Worm (Caenorhabditis elegans) whole organism, L2 larva: ENCODE data around the gene ZK892.6.

ENCODE experiments used
- C34F6.9 ChIP-seq: fragments of 150-350 bp; optimal IDR thresholded peaks from 2 replicates; lab custom pipeline; 2014; ENCODE audit warnings: missing biosample characterization, missing genetic modification characterization
- F13H6.1 ChIP-seq: sonication (generic microtip); optimal IDR thresholded peaks from 2 replicates; lab custom pipeline; 2016; ENCODE audit warnings: missing genetic modification characterization, missing compliant biosample characterization
- R02D3.7 ChIP-seq: fragments of 150-350 bp; optimal IDR thresholded peaks from 2 replicates; lab custom pipeline; 2014; ENCODE audit warnings: missing biosample characterization, missing genetic modification characterization
- Y55F3AM.14 ChIP-seq: fragments of 200-800 bp; sonication (Bioruptor generic); optimal IDR thresholded peaks from 2 replicates; lab custom pipeline; 2018; ENCODE audit warnings: mild to moderate bottlenecking, missing genetic modification characterization, missing compliant biosample characterization
- ZK546.5 ChIP-seq: sonication (generic microtip); optimal IDR thresholded peaks from 2 replicates; lab custom pipeline; 2017; ENCODE audit warnings: missing biosample characterization, missing genetic modification characterization
- alr-1 ChIP-seq: fragments of 150-350 bp; optimal IDR thresholded peaks from 2 replicates; lab custom pipeline; 2014; ENCODE audit warnings: missing biosample characterization, missing genetic modification characterization
- aly-2 ChIP-seq: fragments of 150-350 bp; optimal IDR thresholded peaks from 2 replicates; lab custom pipeline; 2014; ENCODE audit warnings: missing biosample characterization, missing genetic modification characterization
- ama-1 ChIP-seq: fragments of 150-350 bp; optimal IDR thresholded peaks from 2 replicates; lab custom pipeline; 2018; ENCODE audit warnings: inconsistent platforms
- blmp-1 ChIP-seq: sonication (generic microtip); optimal IDR thresholded peaks from 2 replicates; lab custom pipeline; 2017; ENCODE audit warnings: missing genetic modification characterization, mild to moderate bottlenecking, missing compliant biosample characterization, antibody characterized with exemption, moderate library complexity; ENCODE audit not compliant: insufficient read depth
- ceh-16 ChIP-seq: fragments of 150-350 bp; optimal IDR thresholded peaks from 2 replicates; lab custom pipeline; 2014; ENCODE audit warnings: missing biosample characterization, missing genetic modification characterization
- ceh-82 ChIP-seq: fragments of 150-350 bp; optimal IDR thresholded peaks from 2 replicates; lab custom pipeline; 2014; ENCODE audit warnings: missing biosample characterization, missing genetic modification characterization
- crh-2 ChIP-seq: sonication (generic microtip); optimal IDR thresholded peaks from 2 replicates; lab custom pipeline; 2017; ENCODE audit warnings: missing biosample characterization, missing genetic modification characterization
- dmd-4 ChIP-seq: sonication (generic microtip); optimal IDR thresholded peaks from 2 replicates; lab custom pipeline; 2017; ENCODE audit warnings: missing biosample characterization, missing genetic modification characterization
- egl-27 ChIP-seq: sonication (generic microtip); optimal IDR thresholded peaks from 3 replicates; lab custom pipeline; 2017; ENCODE audit warnings: missing biosample characterization, missing genetic modification reagents, missing genetic modification characterization
- elt-1 ChIP-seq: fragments of 150-350 bp; optimal IDR thresholded peaks from 2 replicates; lab custom pipeline; 2014; ENCODE audit warnings: missing biosample characterization, missing genetic modification characterization
- elt-3 ChIP-seq: sonication (generic microtip); optimal IDR thresholded peaks from 2 replicates; lab custom pipeline; 2017; ENCODE audit warnings: missing biosample characterization, missing genetic modification characterization
- fos-1 ChIP-seq: fragments of 150-350 bp; optimal IDR thresholded peaks from 2 replicates; lab custom pipeline; 2014; ENCODE audit warnings: missing biosample characterization, missing genetic modification characterization
- gmeb-1 ChIP-seq: fragments of 150-350 bp; optimal IDR thresholded peaks from 2 replicates; lab custom pipeline; 2014; ENCODE audit warnings: missing biosample characterization, missing genetic modification characterization
- lin-11 ChIP-seq: fragments of 150-350 bp; sonication (generic microtip); optimal IDR thresholded peaks from 2 replicates; lab custom pipeline; 2014; ENCODE audit warnings: missing biosample characterization, missing genetic modification characterization, inconsistent platforms, mixed read lengths
- lin-39 ChIP-seq: fragments of 150-350 bp; optimal IDR thresholded peaks from 2 replicates; lab custom pipeline; 2014; ENCODE audit warnings: missing biosample characterization, missing genetic modification reagents, missing genetic modification characterization
- lsy-2 ChIP-seq, 2 experiments: fragments of 150-350 bp in 1 of 2; sonication (generic microtip) in 1 of 2; optimal IDR thresholded peaks; 2 replicates each; lab custom pipeline; 2014 to 2017; ENCODE audit warnings: missing biosample characterization in 2 of 2, missing genetic modification characterization in 2 of 2
- mab-5 ChIP-seq: fragments of 150-350 bp; optimal IDR thresholded peaks from 2 replicates; lab custom pipeline; 2014; ENCODE audit warnings: missing biosample characterization, missing genetic modification characterization
- mbf-1 ChIP-seq: sonication (generic microtip); optimal IDR thresholded peaks from 2 replicates; lab custom pipeline; 2017; ENCODE audit warnings: missing biosample characterization, missing genetic modification characterization
- mdl-1 ChIP-seq, 2 experiments: fragments of 150-350 bp in 1 of 2; sonication (generic microtip) in 1 of 2; optimal IDR thresholded peaks; 2 replicates each; lab custom pipeline; 2017; ENCODE audit warnings: missing biosample characterization in 2 of 2, missing genetic modification characterization in 2 of 2
- nhr-10 ChIP-seq: sonication (generic microtip); optimal IDR thresholded peaks from 2 replicates; lab custom pipeline; 2017; ENCODE audit warnings: missing biosample characterization, missing genetic modification characterization
- nhr-11 ChIP-seq: fragments of 150-350 bp; optimal IDR thresholded peaks from 2 replicates; lab custom pipeline; 2014; ENCODE audit warnings: missing biosample characterization, missing genetic modification characterization
- nhr-12 ChIP-seq: fragments of 150-350 bp; optimal IDR thresholded peaks from 2 replicates; lab custom pipeline; 2014; ENCODE audit warnings: missing biosample characterization, missing genetic modification characterization
- nhr-129 ChIP-seq: fragments of 150-350 bp; optimal IDR thresholded peaks from 2 replicates; lab custom pipeline; 2014; ENCODE audit warnings: missing biosample characterization, missing genetic modification characterization
- nhr-21 ChIP-seq: fragments of 150-350 bp; optimal IDR thresholded peaks from 2 replicates; lab custom pipeline; 2014; ENCODE audit warnings: missing biosample characterization, missing genetic modification characterization
- nhr-23 ChIP-seq: fragments of 150-350 bp; optimal IDR thresholded peaks from 2 replicates; lab custom pipeline; 2014; ENCODE audit warnings: missing biosample characterization, missing genetic modification reagents, missing genetic modification characterization
- nhr-237 ChIP-seq: fragments of 150-350 bp; optimal IDR thresholded peaks from 2 replicates; lab custom pipeline; 2014; ENCODE audit warnings: missing biosample characterization, missing genetic modification characterization
- nhr-25 ChIP-seq: fragments of 150-350 bp; sonication (generic microtip); optimal IDR thresholded peaks from 3 replicates; lab custom pipeline; 2014; ENCODE audit warnings: missing biosample characterization, missing genetic modification characterization
- nhr-6 ChIP-seq: fragments of 150-350 bp; optimal IDR thresholded peaks from 2 replicates; lab custom pipeline; 2014; ENCODE audit warnings: missing biosample characterization, missing genetic modification characterization
- nhr-77 ChIP-seq: fragments of 150-350 bp; optimal IDR thresholded peaks from 2 replicates; lab custom pipeline; 2014; ENCODE audit warnings: missing biosample characterization, missing genetic modification characterization
- peb-1 ChIP-seq: fragments of 150-350 bp; optimal IDR thresholded peaks from 2 replicates; lab custom pipeline; 2014; ENCODE audit warnings: missing biosample characterization, missing genetic modification characterization
- sem-4 ChIP-seq: fragments of 150-350 bp; optimal IDR thresholded peaks from 2 replicates; lab custom pipeline; 2014; ENCODE audit warnings: missing biosample characterization, missing genetic modification reagents, missing genetic modification characterization
- skn-1 ChIP-seq: sonication (generic microtip); optimal IDR thresholded peaks from 2 replicates; lab custom pipeline; 2017; ENCODE audit warnings: missing biosample characterization, missing genetic modification characterization
- sma-3 ChIP-seq: sonication (generic microtip); optimal IDR thresholded peaks from 2 replicates; lab custom pipeline; 2016; ENCODE audit warnings: missing genetic modification reagents, missing genetic modification characterization, missing compliant biosample characterization
- sma-9 ChIP-seq, 2 experiments: fragments of 150-350 bp in 1 of 2; sonication (generic microtip) in 1 of 2; optimal IDR thresholded peaks; 2 replicates each; lab custom pipeline; 2014 to 2016; ENCODE audit warnings: missing genetic modification characterization in 2 of 2, mild to moderate bottlenecking in 1 of 2, missing biosample characterization in 1 of 2, missing compliant biosample characterization in 1 of 2, missing genetic modification reagents in 1 of 2, moderate library complexity in 1 of 2
- snpc-4 ChIP-seq: fragments of 150-350 bp; optimal IDR thresholded peaks from 2 replicates; lab custom pipeline; 2014; ENCODE audit warnings: missing biosample characterization, missing genetic modification characterization
- unc-39 ChIP-seq: fragments of 150-350 bp; optimal IDR thresholded peaks from 2 replicates; lab custom pipeline; 2014; ENCODE audit warnings: missing biosample characterization, missing genetic modification characterization
- unc-55 ChIP-seq: fragments of 150-350 bp; sonication (generic microtip); optimal IDR thresholded peaks from 3 replicates; lab custom pipeline; 2014; ENCODE audit warnings: missing biosample characterization, missing genetic modification reagents, missing genetic modification characterization
- unc-62 ChIP-seq: fragments of 150-350 bp; optimal IDR thresholded peaks from 2 replicates; lab custom pipeline; 2014; ENCODE audit warnings: missing biosample characterization, missing genetic modification reagents, missing genetic modification characterization
- zag-1 ChIP-seq: fragments of 150-350 bp; optimal IDR thresholded peaks from 2 replicates; lab custom pipeline; 2014; ENCODE audit warnings: missing biosample characterization, missing genetic modification characterization
- ztf-1 ChIP-seq: fragments of 200-800 bp; sonication (Bioruptor generic); conservative IDR thresholded peaks from 2 replicates; pipeline ENCODE4 v1.3.6; 2022; ENCODE audit warnings: missing genetic modification characterization, missing compliant biosample characterization
- ztf-11 ChIP-seq: sonication (generic microtip); optimal IDR thresholded peaks from 2 replicates; lab custom pipeline; 2017; ENCODE audit warnings: missing biosample characterization, missing genetic modification characterization
- ztf-4 ChIP-seq: fragments of 150-350 bp; optimal IDR thresholded peaks from 2 replicates; lab custom pipeline; 2014; ENCODE audit warnings: missing biosample characterization, missing genetic modification characterization

The ZK892.6 gene

DNA sequence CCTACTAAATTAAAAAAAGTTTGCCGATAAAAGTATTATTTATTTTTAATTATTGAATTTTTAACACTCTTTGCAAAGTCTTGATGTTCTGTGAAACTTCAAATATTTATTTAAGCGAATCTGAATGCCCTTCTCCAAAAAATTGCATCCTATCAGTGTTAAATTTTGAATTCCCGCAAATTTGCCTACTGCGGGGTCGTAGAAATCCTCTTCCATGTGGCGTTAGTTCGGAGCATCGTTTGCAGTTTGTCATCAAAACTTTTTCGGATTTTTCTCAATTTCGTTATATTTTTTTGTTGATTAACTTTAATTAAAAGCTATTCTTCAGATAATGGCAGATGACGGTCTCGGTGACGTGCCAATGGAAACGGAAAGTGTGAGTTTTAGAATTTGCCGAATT lies 39.5 kb downstream of the ZK892.6 start, which contains the start of gene ufd-3 (continued):
- peak; percentile 18 for TF ChIP-seq blmp-1
- peak; percentile 88 for TF ChIP-seq unc-55 (GFP tag; lab: Kevin White, UChicago)
- TF ChIP-seq C34F6.9 (tag; lab: Kevin White, UChicago) = peak; percentile 95
- TF ChIP-seq aly-2 (tag; lab: Kevin White, UChicago) = no peak
- TF ChIP-seq mdl-1 (tag; optimal IDR thresholded peaks at IDR 0.05; lab: Kevin White, UChicago) = peak in 1 of 2 experiments; percentile 6
- no peak for TF ChIP-seq nhr-23
- TF ChIP-seq nhr-11 (tag; lab: Kevin White, UChicago) = peak; percentile 16
- TF ChIP-seq peb-1 (tag; lab: Kevin White, UChicago) = no peak
- TF ChIP-seq crh-2 (tag; lab: Kevin White, UChicago) = peak; percentile 90
- peak; percentile 66 for TF ChIP-seq snpc-4
- TF ChIP-seq unc-39 (tag; lab: Kevin White, UChicago) = no peak
- TF ChIP-seq ztf-4 (tag; lab: Kevin White, UChicago) = peak; percentile 66
- no peak for TF ChIP-seq dmd-4 (tag; lab: Kevin White, UChicago)
- no peak for TF ChIP-seq lin-39 (tag; lab: Kevin White, UChicago)
- peak; percentile 82 for TF ChIP-seq nhr-6
- TF ChIP-seq nhr-77 (tag; lab: Kevin White, UChicago) = no peak
- TF ChIP-seq nhr-25 (tag; lab: Kevin White, UChicago) = peak; percentile 82
- peak; percentile 63 for TF ChIP-seq mab-5
- TF ChIP-seq alr-1 (tag; lab: Kevin White, UChicago) = no peak
- peak; percentile 56 for TF ChIP-seq skn-1 (tag; lab: Kevin White, UChicago)
- no peak for TF ChIP-seq nhr-10 (tag; lab: Kevin White, UChicago)
- TF ChIP-seq, all 48 proteins: peak for 27

- no peak for TF ChIP-seq nhr-237 (tag; lab: Kevin White, UChicago)
These were observed 41.0 kb downstream of the ZK892.6 start, which contains the start of the genes C05C10.7 and C05C10.5 for ce11 chrII:9938877-9939276. C05C10.7 (minus strand) TSS chrII:9938971. C05C10.5 (plus strand) TSS chrII:9939040.

DNA sequence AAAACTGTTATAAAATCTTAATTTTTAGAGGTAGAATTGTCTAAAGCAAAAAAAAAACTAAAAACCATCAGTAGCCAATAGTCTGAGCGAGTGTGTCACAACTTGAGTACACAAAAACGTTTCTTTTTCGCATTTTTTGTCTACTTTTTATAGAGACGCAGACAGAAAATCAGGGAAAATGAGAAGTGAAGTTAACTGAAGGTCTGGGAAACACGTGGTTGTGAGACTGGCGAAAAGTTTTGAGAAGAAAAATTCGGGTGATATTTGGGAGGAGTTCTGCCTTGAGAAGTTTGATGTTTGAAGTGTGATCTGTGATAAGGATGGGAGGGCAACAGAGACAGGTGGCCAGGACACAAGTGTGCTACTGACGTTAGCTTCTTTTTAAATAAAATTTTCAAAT lies 42.3 kb downstream of the ZK892.6 start:
- no peak for TF ChIP-seq lin-11
- TF ChIP-seq nhr-237 (tag; lab: Kevin White, UChicago) = no peak
- no peak for TF ChIP-seq peb-1 (tag; lab: Kevin White, UChicago)
- TF ChIP-seq alr-1 (tag; lab: Kevin White, UChicago) = no peak
- TF ChIP-seq C34F6.9 (tag; lab: Kevin White, UChicago) = peak; percentile 92
- TF ChIP-seq fos-1 = peak; percentile 88
- TF ChIP-seq egl-27 = peak; percentile 34
- peak; percentile 89 for TF ChIP-seq nhr-25 (tag; lab: Kevin White, UChicago)
- TF ChIP-seq skn-1 (tag; lab: Kevin White, UChicago) = no peak
- TF ChIP-seq ztf-11 = no peak
- peak; percentile 62 for TF ChIP-seq ama-1 (lab: Kevin White, UChicago)
- no peak for TF ChIP-seq ceh-16 (tag; lab: Kevin White, UChicago)
- no peak for TF ChIP-seq ceh-82 (tag; lab: Kevin White, UChicago)
- TF ChIP-seq nhr-11 (tag; lab: Kevin White, UChicago) = no peak
- TF ChIP-seq nhr-6 = peak; percentile 44
- no peak for TF ChIP-seq nhr-23
- peak; percentile 28 for TF ChIP-seq snpc-4
- TF ChIP-seq R02D3.7 (tag; lab: Kevin White, UChicago) = no peak
- no peak for TF ChIP-seq nhr-77 (tag; lab: Kevin White, UChicago)
- TF ChIP-seq nhr-129 = peak; percentile 94
- no peak for TF ChIP-seq ZK546.5 (tag; lab: Kevin White, UChicago)
- no peak for TF ChIP-seq unc-39 (tag; lab: Kevin White, UChicago)
- TF ChIP-seq zag-1 (tag; lab: Kevin White, UChicago) = no peak
- peak; percentile 90 for TF ChIP-seq nhr-21
- TF ChIP-seq unc-55 (GFP tag; lab: Kevin White, UChicago) = peak; percentile 46
- TF ChIP-seq blmp-1 = peak; percentile 86
- peak; percentile 91 for TF ChIP-seq sma-9 (GFP tag; optimal IDR thresholded peaks at IDR 0.05; lab: Kevin White, UChicago)
- TF ChIP-seq sma-9 (tag; optimal IDR thresholded peaks at IDR 0.05; lab: Kevin White, UChicago) = no peak
- peak; percentile 82 for TF ChIP-seq ztf-4 (tag; lab: Kevin White, UChicago)
- TF ChIP-seq nhr-12 (tag; lab: Kevin White, UChicago) = no peak
- no peak for TF ChIP-seq mab-5
- no peak for TF ChIP-seq lin-39 (tag; lab: Kevin White, UChicago)
- TF ChIP-seq crh-2 (tag; lab: Kevin White, UChicago) = peak; percentile 91
- TF ChIP-seq unc-62 (GFP tag; lab: Kevin White, UChicago) = no peak
- no peak for TF ChIP-seq aly-2 (tag; lab: Kevin White, UChicago)
- no peak for TF ChIP-seq dmd-4 (tag; lab: Kevin White, UChicago)
- TF ChIP-seq sma-3 = peak; percentile 82
- peak in 1 of 2 experiments; percentile 80 for TF ChIP-seq lsy-2 (tag; optimal IDR thresholded peaks at IDR 0.05; lab: Kevin White, UChicago)
- TF ChIP-seq elt-3 (tag; lab: Kevin White, UChicago) = no peak
- TF ChIP-seq sem-4 = peak; percentile 32
- no peak for TF ChIP-seq mbf-1 (tag; lab: Kevin White, UChicago)
- TF ChIP-seq Y55F3AM.14 (GFP tag; lab: Kevin White, UChicago) = no peak
- no peak for TF ChIP-seq ztf-1 (GFP tag; lab: Robert Waterston, UW)
- peak; percentile 83 for TF ChIP-seq F13H6.1 (tag; lab: Kevin White, UChicago)
- TF ChIP-seq gmeb-1 (tag; lab: Kevin White, UChicago) = peak; percentile 67
- TF ChIP-seq elt-1 = no peak
